Worm (Caenorhabditis elegans) whole organism, L4 larva: ENCODE results near the gene pkc-3.

Experiments
- F49E8.2 ChIP-seq: sonication (generic microtip); optimal IDR thresholded peaks from 2 replicates; lab custom pipeline; 2016; ENCODE audit warnings: missing compliant biosample characterization, mild to moderate bottlenecking, missing genetic modification characterization, borderline replicate concordance
- T20F7.1 ChIP-seq: fragments of 200-800 bp; sonication (Bioruptor generic); optimal IDR thresholded peaks from 2 replicates; lab custom pipeline; 2018; ENCODE audit warnings: mild to moderate bottlenecking, missing genetic modification characterization, missing compliant biosample characterization
- T26A8.4 ChIP-seq: fragments of 200-800 bp; sonication (Bioruptor generic); IDR thresholded peaks from 2 replicates; pipeline ENCODE4 v1.3.6; 2022; ENCODE audit warnings: missing genetic modification characterization, missing compliant biosample characterization
- Y105C5A.15 ChIP-seq: fragments of 200-800 bp; sonication (Bioruptor generic); IDR thresholded peaks from 2 replicates; pipeline ENCODE4 v1.3.6; 2022; ENCODE audit warnings: missing genetic modification characterization, missing compliant biosample characterization
- ZK337.2 ChIP-seq: fragments of 200-800 bp; sonication (Bioruptor generic); IDR thresholded peaks from 2 replicates; pipeline ENCODE4 v1.3.6; 2022; ENCODE audit warnings: missing genetic modification reagents, missing genetic modification characterization, missing compliant biosample characterization
- aha-1 ChIP-seq: fragments of 150-350 bp; peaks from one replicate; lab custom pipeline; 2014; ENCODE audit warnings: missing biosample characterization, missing genetic modification characterization
- arid-1 ChIP-seq: fragments of 200-800 bp; sonication (Bioruptor generic); conservative IDR thresholded peaks from 2 replicates; pipeline ENCODE4 v1.3.6; 2022; ENCODE audit warnings: missing genetic modification reagents, missing genetic modification characterization, missing compliant biosample characterization
- attf-4 ChIP-seq: sonication (generic microtip); optimal IDR thresholded peaks from 3 replicates; lab custom pipeline; 2017; ENCODE audit warnings: missing biosample characterization, missing genetic modification characterization
- ceh-28 ChIP-seq: fragments of 150-350 bp; optimal IDR thresholded peaks from 2 replicates; lab custom pipeline; 2014; ENCODE audit warnings: missing biosample characterization, missing genetic modification reagents, missing genetic modification characterization
- cey-2 ChIP-seq: sonication (generic microtip); optimal IDR thresholded peaks from 3 replicates; lab custom pipeline; 2017; ENCODE audit warnings: missing genetic modification characterization, mild to moderate bottlenecking, missing compliant biosample characterization, antibody characterized with exemption, borderline replicate concordance; ENCODE audit not compliant: insufficient read depth
- daf-16 ChIP-seq, 3 experiments: sonication (generic microtip); optimal IDR thresholded peaks; 2 replicates each; lab custom pipeline; 2016 to 2017; ENCODE audit warnings: missing genetic modification characterization in 3 of 3, missing genetic modification reagents in 3 of 3, mild to moderate bottlenecking in 2 of 3, missing compliant biosample characterization in 2 of 3, missing biosample characterization in 1 of 3, moderate library complexity in 1 of 3
- daf-8 ChIP-seq: fragments of 200-800 bp; sonication (Bioruptor generic); IDR thresholded peaks from 2 replicates; pipeline ENCODE4 v1.3.6; 2022; ENCODE audit warnings: missing genetic modification characterization, missing compliant biosample characterization
- dmd-6 ChIP-seq: fragments of 200-800 bp; sonication (Bioruptor generic); IDR thresholded peaks from 2 replicates; pipeline ENCODE4 v1.3.6; 2022; ENCODE audit warnings: missing genetic modification reagents, missing genetic modification characterization, missing compliant biosample characterization
- duxl-1 ChIP-seq: sonication (generic microtip); optimal IDR thresholded peaks from 2 replicates; lab custom pipeline; 2016; ENCODE audit warnings: mild to moderate bottlenecking, missing genetic modification characterization, moderate library complexity, missing compliant biosample characterization; ENCODE audit not compliant: poor library complexity
- dve-1 ChIP-seq: sonication (generic microtip); optimal IDR thresholded peaks from 2 replicates; lab custom pipeline; 2017; ENCODE audit warnings: antibody characterized with exemption, mild to moderate bottlenecking, missing genetic modification characterization, missing compliant biosample characterization; ENCODE audit not compliant: insufficient read depth
- egl-27 ChIP-seq: sonication (generic microtip); optimal IDR thresholded peaks from 3 replicates; lab custom pipeline; 2017; ENCODE audit warnings: missing biosample characterization, missing genetic modification reagents, missing genetic modification characterization
- fkh-10 ChIP-seq: fragments of 150-350 bp; optimal IDR thresholded peaks from 2 replicates; lab custom pipeline; 2014; ENCODE audit warnings: missing biosample characterization, missing genetic modification reagents, missing genetic modification characterization
- fos-1 ChIP-seq: fragments of 150-350 bp; optimal IDR thresholded peaks from 2 replicates; lab custom pipeline; 2014; ENCODE audit warnings: missing biosample characterization, missing genetic modification characterization
- hlh-11 ChIP-seq: fragments of 200-800 bp; sonication (Bioruptor generic); optimal IDR thresholded peaks from 2 replicates; lab custom pipeline; 2018; ENCODE audit warnings: mild to moderate bottlenecking, missing genetic modification characterization, missing compliant biosample characterization
- hlh-30 ChIP-seq: sonication (generic microtip); optimal IDR thresholded peaks from 2 replicates; lab custom pipeline; 2017; ENCODE audit warnings: antibody characterized with exemption, mild to moderate bottlenecking, missing genetic modification characterization, missing compliant biosample characterization; ENCODE audit not compliant: insufficient read depth
- jun-1 ChIP-seq: fragments of 150-350 bp; optimal IDR thresholded peaks from 2 replicates; lab custom pipeline; 2014; ENCODE audit warnings: missing biosample characterization, missing genetic modification reagents, missing genetic modification characterization
- lim-7 ChIP-seq: fragments of 200-800 bp; sonication (Bioruptor generic); IDR thresholded peaks from 2 replicates; pipeline ENCODE4 v1.3.6; 2022; ENCODE audit warnings: missing genetic modification characterization, missing compliant biosample characterization
- lin-29 ChIP-seq: fragments of 200-800 bp; sonication (Bioruptor generic); IDR thresholded peaks from 2 replicates; pipeline ENCODE4 v1.3.6; 2022; ENCODE audit warnings: missing genetic modification reagents, missing genetic modification characterization, missing compliant biosample characterization
- lsy-2 ChIP-seq, 2 experiments: fragments of 150-350 bp in 1 of 2; sonication (generic microtip) in 1 of 2; optimal IDR thresholded peaks; 2 replicates each; lab custom pipeline; 2014 to 2017; ENCODE audit warnings: missing biosample characterization in 2 of 2, missing genetic modification characterization in 2 of 2
- madf-9 ChIP-seq: fragments of 200-800 bp; sonication (Bioruptor generic); conservative IDR thresholded peaks from 2 replicates; pipeline ENCODE4 v1.3.6; 2022; ENCODE audit warnings: missing genetic modification reagents, missing genetic modification characterization, missing compliant biosample characterization
- mdl-1 ChIP-seq, 2 experiments: fragments of 150-350 bp in 1 of 2; sonication (generic microtip) in 1 of 2; optimal IDR thresholded peaks; 2 replicates each; lab custom pipeline; 2014 to 2017; ENCODE audit warnings: missing biosample characterization in 2 of 2, missing genetic modification characterization in 2 of 2
- mdt-29 ChIP-seq: fragments of 200-800 bp; sonication (Bioruptor generic); IDR thresholded peaks from 2 replicates; pipeline ENCODE4 v1.3.6; 2022; ENCODE audit warnings: missing genetic modification reagents, missing genetic modification characterization, missing compliant biosample characterization
- mep-1 ChIP-seq: fragments of 150-350 bp; sonication (generic microtip); optimal IDR thresholded peaks from 3 replicates; lab custom pipeline; 2014; ENCODE audit warnings: missing biosample characterization, missing genetic modification characterization
- mxl-2 ChIP-seq: fragments of 200-800 bp; sonication (Bioruptor generic); conservative IDR thresholded peaks from 2 replicates; pipeline ENCODE4 v1.3.6; 2022; ENCODE audit warnings: missing genetic modification reagents, missing genetic modification characterization, missing compliant biosample characterization
- nhr-10 ChIP-seq: fragments of 150-350 bp; optimal IDR thresholded peaks from 2 replicates; lab custom pipeline; 2014; ENCODE audit warnings: missing biosample characterization, missing genetic modification characterization
- nhr-102 ChIP-seq: sonication (generic microtip); optimal IDR thresholded peaks from 2 replicates; lab custom pipeline; 2016; ENCODE audit warnings: mild to moderate bottlenecking, missing genetic modification characterization, moderate library complexity, missing compliant biosample characterization
- nhr-11 ChIP-seq: fragments of 150-350 bp; optimal IDR thresholded peaks from 2 replicates; lab custom pipeline; 2014; ENCODE audit warnings: missing biosample characterization, missing genetic modification characterization
- nhr-28 ChIP-seq: fragments of 150-350 bp; optimal IDR thresholded peaks from 2 replicates; lab custom pipeline; 2014; ENCODE audit warnings: missing biosample characterization, missing genetic modification characterization
- nhr-48 ChIP-seq: sonication (generic microtip); optimal IDR thresholded peaks from 2 replicates; lab custom pipeline; 2016; ENCODE audit warnings: mild to moderate bottlenecking, missing genetic modification characterization, missing compliant biosample characterization
- nhr-76 ChIP-seq: fragments of 150-350 bp; optimal IDR thresholded peaks from 2 replicates; lab custom pipeline; 2014; ENCODE audit warnings: missing biosample characterization, missing genetic modification characterization
- nhr-77 ChIP-seq: fragments of 150-350 bp; optimal IDR thresholded peaks from 2 replicates; lab custom pipeline; 2014; ENCODE audit warnings: missing biosample characterization, missing genetic modification characterization
- pha-4 ChIP-seq, 2 experiments: fragments of 150-350 bp in 1 of 2; fragments of 200-800 bp in 1 of 2; sonication (Bioruptor generic) in 1 of 2; IDR thresholded peaks in 1 of 2; optimal IDR thresholded peaks in 1 of 2; 2 replicates each; pipeline versions ENCODE4 v1.3.6 to Lab custom; 2014 to 2022; ENCODE audit warnings: missing genetic modification characterization in 2 of 2, missing genetic modification reagents in 2 of 2, missing biosample characterization in 1 of 2, missing compliant biosample characterization in 1 of 2
- saeg-2 ChIP-seq: fragments of 200-800 bp; sonication (Bioruptor generic); IDR thresholded peaks from 2 replicates; pipeline ENCODE4 v1.3.6; 2022; ENCODE audit warnings: missing genetic modification reagents, missing genetic modification characterization, missing compliant biosample characterization
- snpc-4 ChIP-seq: fragments of 150-350 bp; optimal IDR thresholded peaks from 2 replicates; lab custom pipeline; 2014; ENCODE audit warnings: missing biosample characterization, missing genetic modification characterization
- spr-1 ChIP-seq: sonication (generic microtip); optimal IDR thresholded peaks from 2 replicates; lab custom pipeline; 2016; ENCODE audit warnings: mild to moderate bottlenecking, missing genetic modification characterization, missing compliant biosample characterization
- unc-39 ChIP-seq: sonication (generic microtip); optimal IDR thresholded peaks from 2 replicates; lab custom pipeline; 2017; ENCODE audit warnings: missing biosample characterization, missing genetic modification characterization
- unc-62 ChIP-seq, 3 experiments: fragments of 150-350 bp in 1 of 3; sonication (generic microtip); optimal IDR thresholded peaks in 2 of 3; peaks in 1 of 3; 1 replicate in 1 of 3; 2 replicates in 2 of 3; lab custom pipeline; 2014 to 2017; ENCODE audit warnings: missing biosample characterization in 3 of 3, missing genetic modification characterization in 3 of 3, missing genetic modification reagents in 3 of 3, missing genotype in 1 of 3
- vab-7 ChIP-seq: fragments of 200-800 bp; sonication (Bioruptor generic); IDR thresholded peaks from 2 replicates; pipeline ENCODE4 v1.3.6; 2022; ENCODE audit warnings: missing genetic modification reagents, missing genetic modification characterization, missing compliant biosample characterization
- zfp-3 ChIP-seq: fragments of 200-800 bp; sonication (Bioruptor generic); conservative IDR thresholded peaks from 2 replicates; pipeline ENCODE4 v1.3.6; 2022; ENCODE audit warnings: missing genetic modification reagents, missing genetic modification characterization, missing compliant biosample characterization
- ztf-11 ChIP-seq: fragments of 150-350 bp; optimal IDR thresholded peaks from 2 replicates; lab custom pipeline; 2014; ENCODE audit warnings: missing biosample characterization, missing genetic modification characterization

pkc-3 gene

DNA sequence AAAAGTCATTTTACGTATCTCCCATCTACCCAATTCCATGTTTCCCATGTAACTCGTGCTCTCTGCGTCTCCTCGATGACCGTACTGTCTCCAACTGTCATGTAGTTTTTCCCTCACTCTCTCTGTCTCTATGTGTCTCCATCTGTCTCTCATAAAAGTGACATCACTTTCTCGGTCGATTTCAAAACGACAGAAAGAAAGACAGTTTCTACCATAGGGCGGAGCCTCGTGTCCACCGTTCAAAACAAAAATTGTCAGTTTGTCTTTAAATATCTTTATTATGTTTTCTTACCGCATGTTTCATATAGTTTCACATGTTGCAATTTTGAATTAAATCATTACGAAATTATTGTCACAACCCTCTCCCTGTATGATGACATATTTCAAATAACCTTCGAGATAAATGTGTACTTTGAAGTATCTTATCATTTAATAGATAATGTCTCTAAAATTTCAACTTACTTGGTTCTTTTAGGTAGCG lies 49.6 kb upstream of the pkc-3 start (continued):
- TF ChIP-seq mdt-29 (GFP tag; lab: Robert Waterston, UW) = peak; percentile 59; the same call in 1 of the 2 replicates
- TF ChIP-seq jun-1 (tag; lab: Kevin White, UChicago) = peak; percentile 72
- TF ChIP-seq unc-39 (tag; lab: Kevin White, UChicago) = no peak
- no peak for TF ChIP-seq duxl-1 (tag; lab: Kevin White, UChicago)
- TF ChIP-seq lin-29 (GFP tag; lab: Robert Waterston, UW) = no peak
- TF ChIP-seq mxl-2 = no peak
- no peak for TF ChIP-seq daf-8
- no peak for TF ChIP-seq attf-4 (tag; lab: Kevin White, UChicago)

DNA sequence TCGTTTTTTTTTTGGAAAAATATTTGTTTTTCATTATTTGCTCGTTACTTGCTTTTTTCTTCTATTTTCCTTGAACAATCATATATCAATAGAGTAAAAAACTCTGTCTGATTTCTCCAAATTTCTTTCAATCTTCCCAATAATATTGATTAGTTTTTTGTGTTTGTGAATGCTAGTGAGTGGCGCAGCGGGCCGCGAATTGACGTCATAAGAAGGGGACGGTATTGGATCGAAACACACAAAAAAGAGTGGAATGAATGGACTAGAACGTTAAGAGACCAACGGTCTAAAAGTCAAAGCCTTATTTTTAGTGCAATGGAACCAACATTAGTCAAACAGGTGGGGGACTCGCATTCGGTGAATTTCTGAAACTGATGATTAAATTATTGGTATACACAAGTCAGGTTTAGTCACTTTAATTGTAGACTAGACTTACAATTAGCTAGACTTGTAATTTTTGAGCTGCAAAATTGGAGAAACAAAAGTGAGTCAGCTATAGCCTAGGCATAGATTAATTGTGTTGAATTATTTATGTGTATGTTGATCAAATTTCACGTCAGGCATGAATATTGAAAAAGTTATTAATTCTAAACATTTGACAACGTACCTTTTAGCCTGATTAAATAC lies 48.0 kb upstream of the pkc-3 start:
- no peak for TF ChIP-seq vab-7 (GFP tag; lab: Robert Waterston, UW)
- TF ChIP-seq unc-62 (GFP tag; optimal IDR thresholded peaks at IDR 0.05 in 1 of 2; lab: Kevin White, UChicago) = peak in 1 of 2 experiments; percentile 31
- no peak for TF ChIP-seq unc-62 (tag; optimal IDR thresholded peaks at IDR 0.05; lab: Kevin White, UChicago)
- TF ChIP-seq nhr-77 (tag; lab: Kevin White, UChicago) = peak; percentile 11
- no peak for TF ChIP-seq T26A8.4 (GFP tag; lab: Robert Waterston, UW)
- TF ChIP-seq mxl-2 = no peak
- TF ChIP-seq daf-16 (GFP tag; optimal IDR thresholded peaks at IDR 0.05; lab: Kevin White, UChicago) = no peak
- peak; percentile 15 for TF ChIP-seq daf-16 (tag; optimal IDR thresholded peaks at IDR 0.05; lab: Kevin White, UChicago)
- no peak for TF ChIP-seq pha-4 (GFP tag; IDR thresholded peaks at IDR 0.05; lab: Robert Waterston, UW)
- peak; percentile 16 for TF ChIP-seq pha-4 (tag; optimal IDR thresholded peaks at IDR 0.05; lab: Kevin White, UChicago)
- peak; percentile 76 for TF ChIP-seq aha-1 (tag; lab: Kevin White, UChicago)
- TF ChIP-seq fos-1 = no peak
- TF ChIP-seq mdl-1 (tag; optimal IDR thresholded peaks at IDR 0.05; lab: Kevin White, UChicago) = no peak
- TF ChIP-seq F49E8.2 (tag; lab: Kevin White, UChicago) = no peak
- no peak for TF ChIP-seq ztf-11 (tag; lab: Kevin White, UChicago)
- no peak for TF ChIP-seq snpc-4 (tag; lab: Kevin White, UChicago)
- TF ChIP-seq ceh-28 (tag; lab: Kevin White, UChicago) = no peak
- TF ChIP-seq nhr-28 = peak; percentile 52
- TF ChIP-seq dmd-6 (GFP tag; lab: Robert Waterston, UW) = peak; percentile 26; the same call in 1 of the 2 replicates
- no peak for TF ChIP-seq lim-7 (GFP tag; lab: Robert Waterston, UW)
- TF ChIP-seq nhr-102 = no peak
- no peak for TF ChIP-seq Y105C5A.15
- no peak for TF ChIP-seq egl-27
- TF ChIP-seq nhr-76 = no peak
- no peak for TF ChIP-seq saeg-2
- TF ChIP-seq nhr-11 (tag; lab: Kevin White, UChicago) = peak; percentile 52
- no peak for TF ChIP-seq hlh-30
- TF ChIP-seq zfp-3 = no peak
- TF ChIP-seq lsy-2 (tag; optimal IDR thresholded peaks at IDR 0.05; lab: Kevin White, UChicago) = peak in 1 of 2 experiments; percentile 6
- no peak for TF ChIP-seq spr-1 (tag; lab: Kevin White, UChicago)
- no peak for TF ChIP-seq nhr-48 (tag; lab: Kevin White, UChicago)
- TF ChIP-seq arid-1 (GFP tag; lab: Robert Waterston, UW) = no peak
- no peak for TF ChIP-seq T20F7.1
- no peak for TF ChIP-seq daf-8
- peak; percentile 11 for TF ChIP-seq dve-1 (tag; lab: Kevin White, UChicago)
- no peak for TF ChIP-seq ZK337.2 (GFP tag; lab: Robert Waterston, UW)
- TF ChIP-seq cey-2 (tag; lab: Kevin White, UChicago) = no peak
- no peak for TF ChIP-seq mdt-29 (GFP tag; lab: Robert Waterston, UW)
- TF ChIP-seq fkh-10 (GFP tag; lab: Kevin White, UChicago) = no peak
- TF ChIP-seq mep-1 (tag; lab: Kevin White, UChicago) = no peak
- peak; percentile 23 for TF ChIP-seq hlh-11 (tag; lab: Kevin White, UChicago)
- TF ChIP-seq nhr-10 (tag; lab: Kevin White, UChicago) = no peak
- TF ChIP-seq unc-39 (tag; lab: Kevin White, UChicago) = no peak
- no peak for TF ChIP-seq madf-9 (GFP tag; lab: Robert Waterston, UW)
